Worm (Caenorhabditis elegans) whole organism, L4 larva: Measurements from ENCODE around the gene dpy-17.

Experiments
- D1046.2 ChIP-seq: fragments of 200-800 bp; sonication (Bioruptor generic); IDR thresholded peaks from 2 replicates; pipeline ENCODE4 v1.3.6; 2022; ENCODE audit warnings: missing genetic modification characterization, missing compliant biosample characterization
- F49E8.2 ChIP-seq: sonication (generic microtip); optimal IDR thresholded peaks from 2 replicates; lab custom pipeline; 2016; ENCODE audit warnings: missing compliant biosample characterization, mild to moderate bottlenecking, missing genetic modification characterization, borderline replicate concordance
- R02D3.7 ChIP-seq: fragments of 150-350 bp; sonication (generic microtip); optimal IDR thresholded peaks from 3 replicates; lab custom pipeline; 2014; ENCODE audit warnings: missing biosample characterization, missing genetic modification characterization
- Y48G9A.11 ChIP-seq: fragments of 200-800 bp; sonication (Bioruptor generic); IDR thresholded peaks from 2 replicates; pipeline ENCODE4 v1.3.6; 2022; ENCODE audit warnings: missing genetic modification reagents, missing genetic modification characterization, missing compliant biosample characterization
- Y75B8A.6 ChIP-seq: fragments of 200-800 bp; sonication (Bioruptor generic); IDR thresholded peaks from 2 replicates; pipeline ENCODE4 v1.3.6; 2022; ENCODE audit warnings: missing genetic modification reagents, missing genetic modification characterization, missing compliant biosample characterization
- ZK546.5 ChIP-seq, 2 experiments: sonication (generic microtip); optimal IDR thresholded peaks; 2 replicates each; lab custom pipeline; 2017; ENCODE audit warnings: missing biosample characterization in 2 of 2, missing genetic modification characterization in 2 of 2
- aha-1 ChIP-seq: fragments of 150-350 bp; peaks from one replicate; lab custom pipeline; 2014; ENCODE audit warnings: missing biosample characterization, missing genetic modification characterization
- ama-1 ChIP-seq: fragments of 150-350 bp; optimal IDR thresholded peaks from 2 replicates; lab custom pipeline; 2014; ENCODE audit warnings: inconsistent platforms, mixed read lengths
- arid-1 ChIP-seq: fragments of 200-800 bp; sonication (Bioruptor generic); conservative IDR thresholded peaks from 2 replicates; pipeline ENCODE4 v1.3.6; 2022; ENCODE audit warnings: missing genetic modification reagents, missing genetic modification characterization, missing compliant biosample characterization
- ceh-28 ChIP-seq: fragments of 150-350 bp; optimal IDR thresholded peaks from 2 replicates; lab custom pipeline; 2014; ENCODE audit warnings: missing biosample characterization, missing genetic modification reagents, missing genetic modification characterization
- ceh-44 ChIP-seq: fragments of 200-800 bp; sonication (Bioruptor generic); IDR thresholded peaks from 2 replicates; pipeline ENCODE4 v1.3.6; 2022; ENCODE audit warnings: missing genetic modification reagents, missing genetic modification characterization, missing compliant biosample characterization
- ctbp-1 ChIP-seq: fragments of 200-800 bp; sonication (Bioruptor generic); IDR thresholded peaks from 2 replicates; pipeline ENCODE4 v1.3.6; 2022; ENCODE audit warnings: missing genetic modification reagents, missing genetic modification characterization, missing compliant biosample characterization
- daf-16 ChIP-seq, 3 experiments: sonication (generic microtip); optimal IDR thresholded peaks; 2 replicates each; lab custom pipeline; 2016 to 2017; ENCODE audit warnings: missing genetic modification characterization in 3 of 3, missing genetic modification reagents in 3 of 3, mild to moderate bottlenecking in 2 of 3, missing compliant biosample characterization in 2 of 3, missing biosample characterization in 1 of 3, moderate library complexity in 1 of 3
- duxl-1 ChIP-seq: sonication (generic microtip); optimal IDR thresholded peaks from 2 replicates; lab custom pipeline; 2016; ENCODE audit warnings: mild to moderate bottlenecking, missing genetic modification characterization, moderate library complexity, missing compliant biosample characterization; ENCODE audit not compliant: poor library complexity
- dve-1 ChIP-seq: sonication (generic microtip); optimal IDR thresholded peaks from 2 replicates; lab custom pipeline; 2017; ENCODE audit warnings: antibody characterized with exemption, mild to moderate bottlenecking, missing genetic modification characterization, missing compliant biosample characterization; ENCODE audit not compliant: insufficient read depth
- egl-43 ChIP-seq: fragments of 200-800 bp; sonication (Bioruptor generic); IDR thresholded peaks from 2 replicates; pipeline ENCODE4 v1.3.6; 2022; ENCODE audit warnings: missing genetic modification reagents, missing genetic modification characterization, missing compliant biosample characterization
- gei-8 ChIP-seq: fragments of 200-800 bp; sonication (Bioruptor generic); optimal IDR thresholded peaks from 2 replicates; lab custom pipeline; 2018; ENCODE audit warnings: mild to moderate bottlenecking, missing genetic modification characterization, missing compliant biosample characterization
- hlh-11 ChIP-seq: fragments of 200-800 bp; sonication (Bioruptor generic); optimal IDR thresholded peaks from 2 replicates; lab custom pipeline; 2018; ENCODE audit warnings: mild to moderate bottlenecking, missing genetic modification characterization, missing compliant biosample characterization
- hmg-1.1 ChIP-seq: fragments of 200-800 bp; sonication (Bioruptor generic); IDR thresholded peaks from 2 replicates; pipeline ENCODE4 v1.3.6; 2022; ENCODE audit warnings: missing genetic modification reagents, missing genetic modification characterization, missing compliant biosample characterization
- lin-38 ChIP-seq: fragments of 200-800 bp; sonication (Bioruptor generic); IDR thresholded peaks from 2 replicates; pipeline ENCODE4 v1.3.6; 2022; ENCODE audit warnings: missing genetic modification reagents, missing genetic modification characterization, missing compliant biosample characterization
- lsy-2 ChIP-seq, 2 experiments: fragments of 150-350 bp in 1 of 2; sonication (generic microtip) in 1 of 2; optimal IDR thresholded peaks; 2 replicates each; lab custom pipeline; 2014 to 2017; ENCODE audit warnings: missing biosample characterization in 2 of 2, missing genetic modification characterization in 2 of 2
- madf-9 ChIP-seq: fragments of 200-800 bp; sonication (Bioruptor generic); conservative IDR thresholded peaks from 2 replicates; pipeline ENCODE4 v1.3.6; 2022; ENCODE audit warnings: missing genetic modification reagents, missing genetic modification characterization, missing compliant biosample characterization
- mdt-29 ChIP-seq: fragments of 200-800 bp; sonication (Bioruptor generic); IDR thresholded peaks from 2 replicates; pipeline ENCODE4 v1.3.6; 2022; ENCODE audit warnings: missing genetic modification reagents, missing genetic modification characterization, missing compliant biosample characterization
- mes-2 ChIP-seq: sonication (generic microtip); optimal IDR thresholded peaks from 2 replicates; lab custom pipeline; 2016; ENCODE audit warnings: missing genotype, mild to moderate bottlenecking, missing genetic modification characterization, missing compliant biosample characterization; ENCODE audit not compliant: poor library complexity, severe bottlenecking
- mxl-2 ChIP-seq: fragments of 200-800 bp; sonication (Bioruptor generic); conservative IDR thresholded peaks from 2 replicates; pipeline ENCODE4 v1.3.6; 2022; ENCODE audit warnings: missing genetic modification reagents, missing genetic modification characterization, missing compliant biosample characterization
- mxl-3 ChIP-seq: fragments of 200-800 bp; sonication (Bioruptor generic); optimal IDR thresholded peaks from 2 replicates; lab custom pipeline; 2018; ENCODE audit warnings: mild to moderate bottlenecking, missing genetic modification characterization, missing compliant biosample characterization
- nhr-102 ChIP-seq: sonication (generic microtip); optimal IDR thresholded peaks from 2 replicates; lab custom pipeline; 2016; ENCODE audit warnings: mild to moderate bottlenecking, missing genetic modification characterization, moderate library complexity, missing compliant biosample characterization
- nhr-111 ChIP-seq: fragments of 200-800 bp; sonication (Bioruptor generic); optimal IDR thresholded peaks from 2 replicates; lab custom pipeline; 2018; ENCODE audit warnings: mild to moderate bottlenecking, missing genetic modification characterization, missing compliant biosample characterization
- nhr-25 ChIP-seq: sonication (generic microtip); optimal IDR thresholded peaks from 2 replicates; lab custom pipeline; 2017; ENCODE audit warnings: missing genetic modification characterization, mild to moderate bottlenecking, missing compliant biosample characterization, antibody characterized with exemption, moderate library complexity, borderline replicate concordance; ENCODE audit not compliant: insufficient read depth
- nhr-28 ChIP-seq: fragments of 150-350 bp; optimal IDR thresholded peaks from 2 replicates; lab custom pipeline; 2014; ENCODE audit warnings: missing biosample characterization, missing genetic modification characterization
- nhr-41 ChIP-seq: fragments of 200-800 bp; sonication (Bioruptor generic); IDR thresholded peaks from 2 replicates; pipeline ENCODE4 v1.3.6; 2022; ENCODE audit warnings: missing genetic modification reagents, missing genetic modification characterization, missing compliant biosample characterization
- nhr-42 ChIP-seq: fragments of 200-800 bp; sonication (Bioruptor generic); IDR thresholded peaks from 2 replicates; pipeline ENCODE4 v1.3.6; 2022; ENCODE audit warnings: missing genetic modification characterization, missing compliant biosample characterization
- nhr-6 ChIP-seq: fragments of 150-350 bp; optimal IDR thresholded peaks from 2 replicates; lab custom pipeline; 2014; ENCODE audit warnings: missing biosample characterization, missing genetic modification characterization
- nhr-77 ChIP-seq: fragments of 150-350 bp; optimal IDR thresholded peaks from 2 replicates; lab custom pipeline; 2014; ENCODE audit warnings: missing biosample characterization, missing genetic modification characterization
- pqm-1 ChIP-seq: sonication (generic microtip); optimal IDR thresholded peaks from 2 replicates; lab custom pipeline; 2017; ENCODE audit warnings: missing biosample characterization, missing genetic modification characterization
- rbr-2 ChIP-seq: sonication (generic microtip); optimal IDR thresholded peaks from 2 replicates; lab custom pipeline; 2016; ENCODE audit warnings: missing genotype, missing genetic modification characterization, missing compliant biosample characterization
- saeg-2 ChIP-seq: fragments of 200-800 bp; sonication (Bioruptor generic); IDR thresholded peaks from 2 replicates; pipeline ENCODE4 v1.3.6; 2022; ENCODE audit warnings: missing genetic modification reagents, missing genetic modification characterization, missing compliant biosample characterization
- sdz-12 ChIP-seq: fragments of 200-800 bp; sonication (Bioruptor generic); optimal IDR thresholded peaks from 2 replicates; lab custom pipeline; 2018; ENCODE audit warnings: mild to moderate bottlenecking, missing genetic modification characterization, missing compliant biosample characterization
- set-16 ChIP-seq: fragments of 200-800 bp; sonication (Bioruptor generic); IDR thresholded peaks from 2 replicates; pipeline ENCODE4 v1.3.6; 2022; ENCODE audit warnings: missing genetic modification reagents, missing genetic modification characterization, missing compliant biosample characterization
- skn-1 ChIP-seq: fragments of 150-350 bp; optimal IDR thresholded peaks from 2 replicates; lab custom pipeline; 2014; ENCODE audit warnings: missing biosample characterization, missing genetic modification characterization
- snpc-4 ChIP-seq: fragments of 150-350 bp; optimal IDR thresholded peaks from 2 replicates; lab custom pipeline; 2014; ENCODE audit warnings: missing biosample characterization, missing genetic modification characterization
- spr-1 ChIP-seq: sonication (generic microtip); optimal IDR thresholded peaks from 2 replicates; lab custom pipeline; 2016; ENCODE audit warnings: mild to moderate bottlenecking, missing genetic modification characterization, missing compliant biosample characterization
- spr-3 ChIP-seq: fragments of 200-800 bp; sonication (Bioruptor generic); optimal IDR thresholded peaks from 2 replicates; lab custom pipeline; 2018; ENCODE audit warnings: mild to moderate bottlenecking, missing genetic modification characterization, missing compliant biosample characterization
- tag-97 ChIP-seq: fragments of 200-800 bp; sonication (Bioruptor generic); IDR thresholded peaks from 2 replicates; pipeline ENCODE4 v1.3.6; 2022; ENCODE audit warnings: missing genetic modification characterization, missing compliant biosample characterization
- tra-1 ChIP-seq: fragments of 200-800 bp; sonication (Bioruptor generic); IDR thresholded peaks from 2 replicates; pipeline ENCODE4 v1.3.6; 2022; ENCODE audit warnings: missing genetic modification reagents, missing genetic modification characterization, missing compliant biosample characterization
- unc-39 ChIP-seq: sonication (generic microtip); optimal IDR thresholded peaks from 2 replicates; lab custom pipeline; 2017; ENCODE audit warnings: missing biosample characterization, missing genetic modification characterization
- vab-7 ChIP-seq: fragments of 200-800 bp; sonication (Bioruptor generic); IDR thresholded peaks from 2 replicates; pipeline ENCODE4 v1.3.6; 2022; ENCODE audit warnings: missing genetic modification reagents, missing genetic modification characterization, missing compliant biosample characterization
- zfp-2 ChIP-seq: sonication (generic microtip); optimal IDR thresholded peaks from 2 replicates; lab custom pipeline; 2016; ENCODE audit warnings: mild to moderate bottlenecking, missing genetic modification characterization, missing compliant biosample characterization
- zip-2 ChIP-seq: fragments of 150-350 bp; optimal IDR thresholded peaks from 2 replicates; lab custom pipeline; 2014; ENCODE audit warnings: missing biosample characterization, missing genetic modification characterization
- ztf-7 ChIP-seq: fragments of 150-350 bp; optimal IDR thresholded peaks from 2 replicates; lab custom pipeline; 2014; ENCODE audit warnings: missing biosample characterization, missing genetic modification characterization

The dpy-17 gene

DNA sequence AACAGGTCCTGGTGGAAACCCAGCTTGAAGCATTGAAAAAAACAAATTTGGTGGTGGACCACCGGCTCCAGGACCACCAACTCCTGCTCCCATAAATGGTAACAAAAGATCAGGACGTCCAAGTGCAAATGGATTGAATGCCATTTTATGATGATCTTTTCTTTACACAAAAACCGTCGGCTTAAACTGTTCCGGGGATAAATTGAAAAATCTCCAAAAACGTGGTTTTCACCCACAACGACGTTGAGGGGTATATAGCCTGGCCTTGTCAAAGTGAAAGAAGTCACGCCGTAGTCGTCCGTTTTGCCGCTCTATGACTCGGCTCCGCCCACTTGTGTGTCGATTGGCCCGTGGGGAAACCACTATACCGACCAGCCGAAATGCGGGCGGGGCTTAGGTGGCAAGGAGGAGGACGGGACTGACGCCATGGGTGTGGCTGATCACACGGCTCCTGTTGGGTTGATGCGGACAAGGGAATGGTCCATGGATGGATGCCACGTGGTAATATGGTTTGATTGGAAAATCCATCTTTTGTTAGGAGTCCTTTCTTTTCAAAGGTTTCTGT is 29.0 kb downstream of the dpy-17 start, which contains the start of gene tbx-2 (continued):
- TF ChIP-seq F49E8.2 (tag; lab: Kevin White, UChicago) (no peak), vab-7 (no peak), arid-1 (GFP tag; lab: Robert Waterston, UW) (no peak), hmg-1.1 (peak; percentile 29; the same call in 1 of the 2 replicates), saeg-2 (GFP tag; lab: Robert Waterston, UW) (no peak), duxl-1 (tag; lab: Kevin White, UChicago) (peak; percentile 3), set-16 (GFP tag; lab: Robert Waterston, UW) (peak; percentile 58), rbr-2 (no peak), skn-1 (no peak), aha-1 (tag; lab: Kevin White, UChicago) (peak; percentile 78), ctbp-1 (GFP tag; lab: Robert Waterston, UW) (no peak), Y75B8A.6 (GFP tag; lab: Robert Waterston, UW) (no peak), zip-2 (no peak), mxl-3 (GFP tag; lab: Kevin White, UChicago) (peak; percentile 61), D1046.2 (GFP tag; lab: Robert Waterston, UW) (no peak), R02D3.7 (no peak), egl-43 (0 out of 2 replicates have a peak, but pooled peaks have one; percentile 34), ZK546.5 (tag; optimal IDR thresholded peaks at IDR 0.05; lab: Kevin White, UChicago) (no peak), ceh-28 (tag; lab: Kevin White, UChicago) (no peak), mes-2 (peak; percentile 31), daf-16 (GFP tag; optimal IDR thresholded peaks at IDR 0.05; lab: Kevin White, UChicago) (no peak), daf-16 (tag; optimal IDR thresholded peaks at IDR 0.05; lab: Kevin White, UChicago) (no peak), nhr-111 (no peak), nhr-6 (no peak), nhr-102 (tag; lab: Kevin White, UChicago) (no peak), lsy-2 (tag; optimal IDR thresholded peaks at IDR 0.05; lab: Kevin White, UChicago) (peak in 1 of 2 experiments; percentile 41), Y48G9A.11 (GFP tag; lab: Robert Waterston, UW) (no peak), nhr-42 (GFP tag; lab: Robert Waterston, UW) (no peak), ceh-44 (GFP tag; lab: Robert Waterston, UW) (no peak), zfp-2 (tag; lab: Kevin White, UChicago) (no peak), ztf-7 (no peak)

DNA sequence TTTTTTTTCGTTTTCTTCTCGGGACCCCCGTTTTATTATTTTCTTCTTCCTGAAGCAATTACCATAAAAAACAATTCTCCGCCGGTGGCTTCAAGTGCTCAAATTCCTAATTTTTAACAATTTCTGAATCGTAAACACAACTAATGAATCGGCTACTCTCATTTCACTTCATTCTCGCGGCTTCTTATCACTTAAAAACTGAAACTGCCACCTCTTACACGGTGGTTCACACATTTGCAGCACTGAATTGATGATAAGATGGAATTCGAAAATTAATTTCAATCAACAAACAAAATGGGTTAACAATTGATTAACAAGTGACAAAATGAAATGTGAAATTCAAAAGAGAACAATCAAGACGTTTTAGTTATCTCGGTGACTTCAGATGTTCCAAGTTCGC is 30.0 kb downstream of the dpy-17 start:
- TF ChIP-seq pqm-1 (peak; percentile 93), mdt-29 (GFP tag; lab: Robert Waterston, UW) (no peak), tag-97 (GFP tag; lab: Robert Waterston, UW) (no peak), aha-1 (tag; lab: Kevin White, UChicago) (no peak), tra-1 (GFP tag; lab: Robert Waterston, UW) (no peak), snpc-4 (tag; lab: Kevin White, UChicago) (no peak), unc-39 (tag; lab: Kevin White, UChicago) (no peak), nhr-77 (tag; lab: Kevin White, UChicago) (peak; percentile 61), madf-9 (GFP tag; lab: Robert Waterston, UW) (no peak), dve-1 (peak; percentile 35), ama-1 (lab: Kevin White, UChicago) (no peak), gei-8 (no peak), spr-3 (GFP tag; lab: Kevin White, UChicago) (no peak), nhr-25 (tag; lab: Kevin White, UChicago) (no peak), lin-38 (GFP tag; lab: Robert Waterston, UW) (no peak), lsy-2 (tag; optimal IDR thresholded peaks at IDR 0.05; lab: Kevin White, UChicago) (peak in 1 of 2 experiments; percentile 10), nhr-28 (peak; percentile 55), nhr-41 (GFP tag; lab: Robert Waterston, UW) (no peak), egl-43 (no peak), mes-2 (no peak), sdz-12 (GFP tag; lab: Kevin White, UChicago) (no peak), spr-1 (no peak), mxl-2 (GFP tag; lab: Robert Waterston, UW) (no peak), hlh-11 (tag; lab: Kevin White, UChicago) (peak; percentile 38)
